Worm (Caenorhabditis elegans): ENCODE data around the gene cav-2.

- TF ChIP-seq tbx-2 (tag; optimal IDR thresholded peaks at IDR 0.05), result no peak
- no peak for TF ChIP-seq fos-1 (tag; optimal IDR thresholded peaks at IDR 0.05)
- no peak for TF ChIP-seq skn-1 (tag; optimal IDR thresholded peaks at IDR 0.05)
- no peak for TF ChIP-seq nhr-76 (tag; optimal IDR thresholded peaks at IDR 0.05)
Observed at ce11 chrV:13571714-13572258, 14.9 kb downstream of the cav-2 start, which contains the start of gene C50B8.4.

Measured in whole organism, L1 larva.